Fruit fly (Drosophila melanogaster): ENCODE results near the gene Osi4.

Gene Osi4

DNA sequence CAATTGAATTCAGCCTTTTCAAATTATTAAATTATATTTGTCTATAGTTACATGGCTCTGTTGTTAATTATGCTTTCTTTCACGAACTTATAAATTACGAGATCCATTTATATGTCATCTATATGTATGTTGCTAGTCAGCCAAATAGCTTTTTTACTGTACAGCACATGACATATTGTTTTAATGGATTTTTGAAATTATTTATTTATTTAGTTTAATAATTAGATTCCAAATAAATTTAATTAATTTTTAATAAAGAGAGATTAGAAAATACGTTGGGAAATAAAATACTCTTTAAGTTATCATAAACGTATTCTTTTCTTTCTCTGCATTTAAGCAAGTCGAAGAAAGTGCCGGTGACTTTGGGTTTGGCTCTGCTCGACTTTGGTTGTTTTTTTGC is 19.7 kb upstream of the Osi4 start (continued):
- no peak for TF ChIP-seq mld (GFP tag; IDR thresholded peaks at IDR 0.05; ENCODE audit: partially characterized antibody)
- TF ChIP-seq Bdp1 (GFP tag; optimal IDR thresholded peaks at IDR 0.05), result no peak
- no peak for TF ChIP-seq chif (GFP tag; optimal IDR thresholded peaks at IDR 0.05)
- TF ChIP-seq sisA (GFP tag; IDR thresholded peaks at IDR 0.05), result no peak
- TF ChIP-seq CG17328 (GFP tag; IDR thresholded peaks at IDR 0.05), result no peak
- peak; percentile 45 for TF ChIP-seq CG12391 (tag; optimal IDR thresholded peaks at IDR 0.05)
- no peak for TF ChIP-seq mirr (GFP tag; optimal IDR thresholded peaks at IDR 0.05)
- TF ChIP-seq nau (GFP tag; optimal IDR thresholded peaks at IDR 0.05), result no peak
- TF ChIP-seq az2 (GFP tag; optimal IDR thresholded peaks at IDR 0.05), result peak; percentile 5
- no peak for TF ChIP-seq Drgx (GFP tag; IDR thresholded peaks at IDR 0.05)
- TF ChIP-seq CG3838 (GFP tag; optimal IDR thresholded peaks at IDR 0.05), result no peak
- peak; percentile 51 for TF ChIP-seq CG17359 (tag; optimal IDR thresholded peaks at IDR 0.05)
- peak; percentile 63 for TF ChIP-seq sens (GFP tag)
- TF ChIP-seq CG7839 (tag; optimal IDR thresholded peaks at IDR 0.05), result peak; percentile 47
- TF ChIP-seq grau (tag; optimal IDR thresholded peaks at IDR 0.05), result peak; percentile 35
- no peak for TF ChIP-seq CG12219 (GFP tag; optimal IDR thresholded peaks at IDR 0.05)
- TF ChIP-seq Spps (tag; optimal IDR thresholded peaks at IDR 0.05), result no peak
- peak; percentile 29 for TF ChIP-seq CG10267 (tag; optimal IDR thresholded peaks at IDR 0.05)
- no peak for TF ChIP-seq zfh2 (GFP tag; optimal IDR thresholded peaks at IDR 0.05)
- TF ChIP-seq salm (tag; optimal IDR thresholded peaks at IDR 0.05), result no peak
- TF ChIP-seq pan (optimal IDR thresholded peaks at IDR 0.05), result no peak
- TF ChIP-seq pan (GFP tag; optimal IDR thresholded peaks at IDR 0.05 in 1 of 2, IDR thresholded peaks at IDR 0.05 in 1 of 2), result no peak
- TF ChIP-seq gem (tag; optimal IDR thresholded peaks at IDR 0.05), result peak; percentile 70
- peak in 1 of 2 experiments; percentile 60 for TF ChIP-seq Eip74EF (GFP tag; optimal IDR thresholded peaks at IDR 0.05)
- peak; percentile 65 for TF ChIP-seq Ssrp (tag; optimal IDR thresholded peaks at IDR 0.05)
- TF ChIP-seq CG13123 (GFP tag; optimal IDR thresholded peaks at IDR 0.05), result no peak
- peak; percentile 6 for TF ChIP-seq CG30020 (tag; optimal IDR thresholded peaks at IDR 0.05)
- TF ChIP-seq knrl (GFP tag; IDR thresholded peaks at IDR 0.05; ENCODE audit: partially characterized antibody), result no peak
- no peak for TF ChIP-seq dpn (GFP tag; optimal IDR thresholded peaks at IDR 0.05)
- TF ChIP-seq Oli (tag; optimal IDR thresholded peaks at IDR 0.05), result peak; percentile 34
- no peak for TF ChIP-seq wor (GFP tag; IDR thresholded peaks at IDR 0.05)
- no peak for TF ChIP-seq CG1233 (GFP tag; optimal IDR thresholded peaks at IDR 0.05)
- no peak for TF ChIP-seq CG10431 (GFP tag; optimal IDR thresholded peaks at IDR 0.05)
- TF ChIP-seq Six4 (GFP tag; optimal IDR thresholded peaks at IDR 0.05), result no peak
- TF ChIP-seq CG7556 (GFP tag; optimal IDR thresholded peaks at IDR 0.05), result peak; percentile 47
- peak in 1 of 2 experiments; percentile 48 for TF ChIP-seq Hr51 (GFP tag; optimal IDR thresholded peaks at IDR 0.05)
- no peak for TF ChIP-seq Hmr (GFP tag; optimal IDR thresholded peaks at IDR 0.05)
- peak; percentile 69 for TF ChIP-seq CG2712 (tag; optimal IDR thresholded peaks at IDR 0.05)
- TF ChIP-seq CG2678 (tag; optimal IDR thresholded peaks at IDR 0.05), result peak; percentile 66
- TF ChIP-seq cwo (GFP tag; optimal IDR thresholded peaks at IDR 0.05), result no peak
- no peak for TF ChIP-seq Lim3 (GFP tag; IDR thresholded peaks at IDR 0.05)
- TF ChIP-seq CG31365 (tag; optimal IDR thresholded peaks at IDR 0.05), result no peak
- TF ChIP-seq Fer3 (tag; optimal IDR thresholded peaks at IDR 0.05), result no peak
- TF ChIP-seq fd64A (GFP tag; optimal IDR thresholded peaks at IDR 0.05), result no peak
- no peak for TF ChIP-seq vfl (GFP tag; optimal IDR thresholded peaks at IDR 0.05)
- no peak for TF ChIP-seq CG17802 (tag; optimal IDR thresholded peaks at IDR 0.05)
- TF ChIP-seq CG12744 (GFP tag; optimal IDR thresholded peaks at IDR 0.05), result no peak
- TF ChIP-seq CG11504 (tag; optimal IDR thresholded peaks at IDR 0.05), result peak; percentile 43
- no peak for TF ChIP-seq CG9817 (tag; optimal IDR thresholded peaks at IDR 0.05)
- no peak for TF ChIP-seq CHES-1-like (GFP tag; optimal IDR thresholded peaks at IDR 0.05)
- no peak for TF ChIP-seq CG10274 (GFP tag; optimal IDR thresholded peaks at IDR 0.05)

Measured in whole organism, embryonic.